Worm (Caenorhabditis elegans) whole organism, midembryonic: ENCODE results near the gene T09A5.14.

ENCODE experiments used
- T22C8.4 ChIP-seq: fragments of 200-800 bp; sonication (Bioruptor generic); IDR thresholded peaks from 2 replicates; pipeline ENCODE4 v1.3.6; 2022; ENCODE audit warnings: missing genetic modification characterization, missing compliant biosample characterization
- cog-1 ChIP-seq: sonication (generic microtip); optimal IDR thresholded peaks from 2 replicates; lab custom pipeline; 2016; ENCODE audit warnings: missing genetic modification characterization, missing compliant biosample characterization
- flt-1 ChIP-seq: fragments of 200-800 bp; sonication (Bioruptor generic); IDR thresholded peaks from 2 replicates; pipeline ENCODE4 v1.3.6; 2022; ENCODE audit warnings: missing genetic modification characterization, missing compliant biosample characterization
- klf-2 ChIP-seq: fragments of 200-800 bp; sonication (Bioruptor generic); conservative IDR thresholded peaks from 2 replicates; pipeline ENCODE4 v1.3.6; 2022; ENCODE audit warnings: missing genetic modification reagents, missing genetic modification characterization, missing compliant biosample characterization
- med-1 ChIP-seq: sonication (generic microtip); optimal IDR thresholded peaks from 2 replicates; lab custom pipeline; 2017; ENCODE audit warnings: missing genetic modification characterization, mild to moderate bottlenecking, missing compliant biosample characterization, antibody characterized with exemption, missing genetic modification reagents; ENCODE audit not compliant: insufficient read depth
- ref-1 ChIP-seq: fragments of 200-800 bp; sonication (Bioruptor generic); conservative IDR thresholded peaks from 2 replicates; pipeline ENCODE4 v1.3.6; 2022; ENCODE audit warnings: missing genetic modification reagents, missing genetic modification characterization, missing compliant biosample characterization
- tab-1 ChIP-seq: fragments of 200-800 bp; sonication (Bioruptor generic); IDR thresholded peaks from 2 replicates; pipeline ENCODE4 v1.3.6; 2022; ENCODE audit warnings: missing genetic modification characterization, missing compliant biosample characterization
- ztf-23 ChIP-seq: fragments of 200-800 bp; sonication (Bioruptor generic); IDR thresholded peaks from 2 replicates; pipeline ENCODE4 v1.3.6; 2022; ENCODE audit warnings: missing genetic modification reagents, missing genetic modification characterization, missing compliant biosample characterization
- ztf-29 ChIP-seq: fragments of 200-800 bp; sonication (Bioruptor generic); IDR thresholded peaks from 2 replicates; pipeline ENCODE4 v1.3.6; 2022; ENCODE audit warnings: missing genetic modification reagents, missing genetic modification characterization, missing compliant biosample characterization

ce11 chrII:7808950-7809349 is 23.2 kb upstream of the T09A5.14 start:
- TF ChIP-seq flt-1 (GFP tag; lab: Robert Waterston, UW) (no peak), ztf-23 (GFP tag; lab: Robert Waterston, UW) (no peak), cog-1 (tag; lab: Kevin White, UChicago) (no peak), ref-1 (GFP tag; lab: Robert Waterston, UW) (no peak), med-1 (GFP tag; lab: Kevin White, UChicago) (no peak), tab-1 (GFP tag; lab: Robert Waterston, UW) (no peak), T22C8.4 (no peak), ztf-29 (GFP tag; lab: Robert Waterston, UW) (no peak), klf-2 (no peak)
